Worm (Caenorhabditis elegans) whole organism, L2 larva: ENCODE results near the gene F37A8.2.
A peak's percentile ranks its signal among the peaks of the same experiment; 100 is the strongest.

Experiments
- F13H6.1 ChIP-seq: sonication (generic microtip); optimal IDR thresholded peaks from 2 replicates; lab custom pipeline; 2016; ENCODE audit warnings: missing genetic modification characterization, missing compliant biosample characterization
- R02D3.7 ChIP-seq: fragments of 150-350 bp; optimal IDR thresholded peaks from 2 replicates; lab custom pipeline; 2014; ENCODE audit warnings: missing biosample characterization, missing genetic modification characterization
- Y55F3AM.14 ChIP-seq: fragments of 200-800 bp; sonication (Bioruptor generic); optimal IDR thresholded peaks from 2 replicates; lab custom pipeline; 2018; ENCODE audit warnings: mild to moderate bottlenecking, missing genetic modification characterization, missing compliant biosample characterization
- ZK546.5 ChIP-seq: sonication (generic microtip); optimal IDR thresholded peaks from 2 replicates; lab custom pipeline; 2017; ENCODE audit warnings: missing biosample characterization, missing genetic modification characterization
- alr-1 ChIP-seq: fragments of 150-350 bp; optimal IDR thresholded peaks from 2 replicates; lab custom pipeline; 2014; ENCODE audit warnings: missing biosample characterization, missing genetic modification characterization
- blmp-1 ChIP-seq: sonication (generic microtip); optimal IDR thresholded peaks from 2 replicates; lab custom pipeline; 2017; ENCODE audit warnings: missing genetic modification characterization, mild to moderate bottlenecking, missing compliant biosample characterization, antibody characterized with exemption, moderate library complexity; ENCODE audit not compliant: insufficient read depth
- ceh-16 ChIP-seq: fragments of 150-350 bp; optimal IDR thresholded peaks from 2 replicates; lab custom pipeline; 2014; ENCODE audit warnings: missing biosample characterization, missing genetic modification characterization
- ceh-82 ChIP-seq: fragments of 150-350 bp; optimal IDR thresholded peaks from 2 replicates; lab custom pipeline; 2014; ENCODE audit warnings: missing biosample characterization, missing genetic modification characterization
- crh-2 ChIP-seq: sonication (generic microtip); optimal IDR thresholded peaks from 2 replicates; lab custom pipeline; 2017; ENCODE audit warnings: missing biosample characterization, missing genetic modification characterization
- dmd-4 ChIP-seq: sonication (generic microtip); optimal IDR thresholded peaks from 2 replicates; lab custom pipeline; 2017; ENCODE audit warnings: missing biosample characterization, missing genetic modification characterization
- elt-1 ChIP-seq: fragments of 150-350 bp; optimal IDR thresholded peaks from 2 replicates; lab custom pipeline; 2014; ENCODE audit warnings: missing biosample characterization, missing genetic modification characterization
- elt-3 ChIP-seq: sonication (generic microtip); optimal IDR thresholded peaks from 2 replicates; lab custom pipeline; 2017; ENCODE audit warnings: missing biosample characterization, missing genetic modification characterization
- fos-1 ChIP-seq: fragments of 150-350 bp; optimal IDR thresholded peaks from 2 replicates; lab custom pipeline; 2014; ENCODE audit warnings: missing biosample characterization, missing genetic modification characterization
- gmeb-1 ChIP-seq: fragments of 150-350 bp; optimal IDR thresholded peaks from 2 replicates; lab custom pipeline; 2014; ENCODE audit warnings: missing biosample characterization, missing genetic modification characterization
- lin-11 ChIP-seq: fragments of 150-350 bp; sonication (generic microtip); optimal IDR thresholded peaks from 2 replicates; lab custom pipeline; 2014; ENCODE audit warnings: missing biosample characterization, missing genetic modification characterization, inconsistent platforms, mixed read lengths
- lin-39 ChIP-seq: fragments of 150-350 bp; optimal IDR thresholded peaks from 2 replicates; lab custom pipeline; 2014; ENCODE audit warnings: missing biosample characterization, missing genetic modification reagents, missing genetic modification characterization
- lsy-2 ChIP-seq, 2 experiments: fragments of 150-350 bp in 1 of 2; sonication (generic microtip) in 1 of 2; optimal IDR thresholded peaks; 2 replicates each; lab custom pipeline; 2014 to 2017; ENCODE audit warnings: missing biosample characterization in 2 of 2, missing genetic modification characterization in 2 of 2
- mab-5 ChIP-seq: fragments of 150-350 bp; optimal IDR thresholded peaks from 2 replicates; lab custom pipeline; 2014; ENCODE audit warnings: missing biosample characterization, missing genetic modification characterization
- mbf-1 ChIP-seq: sonication (generic microtip); optimal IDR thresholded peaks from 2 replicates; lab custom pipeline; 2017; ENCODE audit warnings: missing biosample characterization, missing genetic modification characterization
- mdl-1 ChIP-seq, 2 experiments: fragments of 150-350 bp in 1 of 2; sonication (generic microtip) in 1 of 2; optimal IDR thresholded peaks; 2 replicates each; lab custom pipeline; 2017; ENCODE audit warnings: missing biosample characterization in 2 of 2, missing genetic modification characterization in 2 of 2
- nhr-10 ChIP-seq: sonication (generic microtip); optimal IDR thresholded peaks from 2 replicates; lab custom pipeline; 2017; ENCODE audit warnings: missing biosample characterization, missing genetic modification characterization
- nhr-12 ChIP-seq: fragments of 150-350 bp; optimal IDR thresholded peaks from 2 replicates; lab custom pipeline; 2014; ENCODE audit warnings: missing biosample characterization, missing genetic modification characterization
- nhr-21 ChIP-seq: fragments of 150-350 bp; optimal IDR thresholded peaks from 2 replicates; lab custom pipeline; 2014; ENCODE audit warnings: missing biosample characterization, missing genetic modification characterization
- nhr-23 ChIP-seq: fragments of 150-350 bp; optimal IDR thresholded peaks from 2 replicates; lab custom pipeline; 2014; ENCODE audit warnings: missing biosample characterization, missing genetic modification reagents, missing genetic modification characterization
- nhr-25 ChIP-seq: fragments of 150-350 bp; sonication (generic microtip); optimal IDR thresholded peaks from 3 replicates; lab custom pipeline; 2014; ENCODE audit warnings: missing biosample characterization, missing genetic modification characterization
- nhr-77 ChIP-seq: fragments of 150-350 bp; optimal IDR thresholded peaks from 2 replicates; lab custom pipeline; 2014; ENCODE audit warnings: missing biosample characterization, missing genetic modification characterization
- peb-1 ChIP-seq: fragments of 150-350 bp; optimal IDR thresholded peaks from 2 replicates; lab custom pipeline; 2014; ENCODE audit warnings: missing biosample characterization, missing genetic modification characterization
- sem-4 ChIP-seq: fragments of 150-350 bp; optimal IDR thresholded peaks from 2 replicates; lab custom pipeline; 2014; ENCODE audit warnings: missing biosample characterization, missing genetic modification reagents, missing genetic modification characterization
- skn-1 ChIP-seq: sonication (generic microtip); optimal IDR thresholded peaks from 2 replicates; lab custom pipeline; 2017; ENCODE audit warnings: missing biosample characterization, missing genetic modification characterization
- sma-9 ChIP-seq, 2 experiments: fragments of 150-350 bp in 1 of 2; sonication (generic microtip) in 1 of 2; optimal IDR thresholded peaks; 2 replicates each; lab custom pipeline; 2014 to 2016; ENCODE audit warnings: missing genetic modification characterization in 2 of 2, mild to moderate bottlenecking in 1 of 2, missing biosample characterization in 1 of 2, missing compliant biosample characterization in 1 of 2, missing genetic modification reagents in 1 of 2, moderate library complexity in 1 of 2
- unc-39 ChIP-seq: fragments of 150-350 bp; optimal IDR thresholded peaks from 2 replicates; lab custom pipeline; 2014; ENCODE audit warnings: missing biosample characterization, missing genetic modification characterization
- unc-55 ChIP-seq: fragments of 150-350 bp; sonication (generic microtip); optimal IDR thresholded peaks from 3 replicates; lab custom pipeline; 2014; ENCODE audit warnings: missing biosample characterization, missing genetic modification reagents, missing genetic modification characterization
- unc-62 ChIP-seq: fragments of 150-350 bp; optimal IDR thresholded peaks from 2 replicates; lab custom pipeline; 2014; ENCODE audit warnings: missing biosample characterization, missing genetic modification reagents, missing genetic modification characterization
- ztf-4 ChIP-seq: fragments of 150-350 bp; optimal IDR thresholded peaks from 2 replicates; lab custom pipeline; 2014; ENCODE audit warnings: missing biosample characterization, missing genetic modification characterization

Gene F37A8.2

DNA sequence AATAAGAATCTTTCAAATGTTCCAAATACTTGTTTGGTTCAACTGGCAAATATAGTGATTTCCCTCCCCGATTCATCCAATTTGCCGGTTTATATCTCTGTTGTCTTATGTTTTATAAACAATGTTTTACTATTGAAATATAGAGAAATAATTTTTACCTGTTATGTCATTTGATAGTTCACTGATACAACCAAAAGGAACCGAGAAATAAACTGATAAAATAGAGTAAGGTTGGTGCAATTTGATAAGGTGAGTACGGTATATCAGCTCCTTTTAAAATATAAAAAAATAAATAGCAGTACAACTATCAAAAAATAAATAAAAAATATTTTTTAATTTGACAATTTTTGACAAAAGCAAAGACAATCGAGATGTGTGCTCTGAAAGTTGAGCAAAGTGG, 4.5 kb downstream of the F37A8.2 start:
- TF ChIP-seq ztf-4: no peak
- no peak for TF ChIP-seq crh-2
- peak; percentile 15 for TF ChIP-seq fos-1 (tag; lab: Kevin White, UChicago)

DNA sequence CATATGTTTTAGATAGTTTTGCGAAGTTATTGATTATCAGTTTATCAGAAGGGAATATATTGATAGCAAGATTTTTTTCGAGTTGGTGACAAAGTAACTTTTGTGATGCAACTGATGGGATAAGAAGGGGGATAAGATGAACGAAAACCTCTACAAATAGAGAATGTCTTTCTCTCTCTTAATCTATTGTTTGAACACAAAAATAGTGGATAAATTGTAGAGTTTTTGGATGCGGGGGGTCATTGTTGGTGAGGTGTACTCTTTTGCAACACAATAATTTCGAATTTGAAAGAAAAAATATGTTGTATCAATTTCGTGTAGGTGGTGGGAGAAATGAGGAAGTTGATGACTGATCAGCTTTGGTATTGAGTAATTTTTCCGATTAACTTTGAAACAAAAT, 5.2 kb downstream of the F37A8.2 start, which contains the start of gene ZK1058.9:
Gene ZK1058.9 (minus strand): TSS at position 101 of the 400 bp plus-strand sequence.
- TF ChIP-seq sem-4 (tag; lab: Kevin White, UChicago) (no peak), blmp-1 (no peak), ZK546.5 (no peak), nhr-21 (tag; lab: Kevin White, UChicago) (no peak), ztf-4 (no peak), nhr-12 (tag; lab: Kevin White, UChicago) (no peak), nhr-77 (tag; lab: Kevin White, UChicago) (no peak), peb-1 (tag; lab: Kevin White, UChicago) (no peak), nhr-23 (tag; lab: Kevin White, UChicago) (no peak), unc-62 (GFP tag; lab: Kevin White, UChicago) (no peak), unc-55 (GFP tag; lab: Kevin White, UChicago) (no peak), elt-1 (tag; lab: Kevin White, UChicago) (no peak), lin-39 (tag; lab: Kevin White, UChicago) (no peak), mdl-1 (tag; optimal IDR thresholded peaks at IDR 0.05; lab: Kevin White, UChicago) (no peak), dmd-4 (no peak), alr-1 (no peak), ceh-16 (no peak), mab-5 (tag; lab: Kevin White, UChicago) (no peak), ceh-82 (tag; lab: Kevin White, UChicago) (no peak)

DNA sequence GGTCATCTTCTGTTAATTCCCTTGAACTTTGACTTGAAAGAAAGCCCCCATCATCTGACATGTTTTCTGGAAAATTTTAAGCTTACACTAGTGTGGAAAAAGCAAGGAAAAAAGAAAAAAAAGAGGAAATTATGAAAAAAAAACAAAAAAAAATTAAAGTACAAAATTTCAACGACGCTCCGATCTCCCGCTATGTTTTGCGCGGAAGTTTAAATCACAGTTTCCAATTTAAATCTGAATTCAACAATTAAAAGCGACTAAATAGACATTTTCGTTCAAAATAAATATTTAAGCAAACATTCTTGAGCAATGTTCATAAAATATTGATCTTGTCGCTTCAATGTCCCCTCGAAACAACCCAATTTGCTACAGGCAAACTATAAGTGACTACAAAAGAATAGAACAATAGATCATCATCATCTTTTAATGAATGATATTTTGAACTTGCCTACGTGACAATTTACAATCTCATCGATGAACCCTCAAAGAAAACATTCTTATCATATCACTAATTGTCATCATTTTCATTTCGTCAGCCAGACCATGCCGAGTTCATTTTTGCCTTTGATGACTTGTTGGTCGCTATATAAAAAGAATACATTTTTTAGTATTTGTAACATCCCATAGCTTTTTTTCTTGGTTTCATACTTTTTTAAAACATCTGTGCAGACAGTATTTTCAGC, 9.5 kb downstream of the F37A8.2 start, which contains the start of the genes metl-6 and nit-1:
Gene metl-6 (minus strand): TSS at position 66 of the 683 bp plus-strand sequence.
Gene nit-1 (plus strand): TSS at position 562 of the 683 bp plus-strand sequence.
- TF ChIP-seq unc-55 (GFP tag; lab: Kevin White, UChicago) (peak; percentile 37), R02D3.7 (no peak), skn-1 (tag; lab: Kevin White, UChicago) (peak; percentile 91), fos-1 (tag; lab: Kevin White, UChicago) (peak; percentile 36), nhr-21 (tag; lab: Kevin White, UChicago) (peak; percentile 8), gmeb-1 (tag; lab: Kevin White, UChicago) (peak; percentile 76), sma-9 (GFP tag; optimal IDR thresholded peaks at IDR 0.05; lab: Kevin White, UChicago) (peak; percentile 39), sma-9 (tag; optimal IDR thresholded peaks at IDR 0.05; lab: Kevin White, UChicago) (no peak), lsy-2 (tag; optimal IDR thresholded peaks at IDR 0.05; lab: Kevin White, UChicago) (peak in 1 of 2 experiments; percentile 32), nhr-12 (tag; lab: Kevin White, UChicago) (no peak), dmd-4 (no peak)

DNA sequence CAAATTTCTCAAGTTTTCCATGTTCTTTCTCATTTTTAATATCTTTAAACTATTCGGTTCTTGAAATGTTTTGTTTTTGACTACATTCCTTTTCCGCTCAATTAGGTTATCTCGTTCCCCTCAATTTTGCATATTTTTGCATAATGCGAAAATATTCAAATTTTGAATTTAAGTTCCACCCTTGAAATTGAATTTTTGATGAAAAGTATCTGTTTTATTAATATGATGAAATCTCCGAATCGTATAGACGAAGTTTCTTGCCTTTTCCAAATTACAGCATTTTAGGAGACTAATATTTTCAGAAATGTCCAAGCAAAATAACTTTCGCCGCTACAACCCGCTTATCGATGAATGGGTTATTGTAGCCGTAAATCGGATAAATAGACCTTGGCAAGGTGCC, 12.8 kb downstream of the F37A8.2 start, which contains the start of gene ZK1058.3:
Gene ZK1058.3 (plus strand): TSS at position 301 of the 400 bp plus-strand sequence.
- TF ChIP-seq unc-39 (tag; lab: Kevin White, UChicago): no peak
- TF ChIP-seq lin-11 (tag; lab: Kevin White, UChicago): no peak
- no peak for TF ChIP-seq ztf-4
- no peak for TF ChIP-seq Y55F3AM.14 (GFP tag; lab: Kevin White, UChicago)
- no peak for TF ChIP-seq sma-9 (GFP tag; optimal IDR thresholded peaks at IDR 0.05; lab: Kevin White, UChicago)
- TF ChIP-seq sma-9 (tag; optimal IDR thresholded peaks at IDR 0.05; lab: Kevin White, UChicago): no peak
- no peak for TF ChIP-seq elt-1 (tag; lab: Kevin White, UChicago)
- no peak for TF ChIP-seq mab-5 (tag; lab: Kevin White, UChicago)
- TF ChIP-seq fos-1 (tag; lab: Kevin White, UChicago): no peak
- no peak for TF ChIP-seq mbf-1 (tag; lab: Kevin White, UChicago)
- TF ChIP-seq blmp-1: no peak
- no peak for TF ChIP-seq elt-3
- no peak for TF ChIP-seq sem-4 (tag; lab: Kevin White, UChicago)
- no peak for TF ChIP-seq ZK546.5
- TF ChIP-seq R02D3.7: no peak
- TF ChIP-seq nhr-21 (tag; lab: Kevin White, UChicago): no peak
- TF ChIP-seq nhr-10: no peak
- no peak for TF ChIP-seq F13H6.1 (tag; lab: Kevin White, UChicago)
- TF ChIP-seq nhr-25 (tag; lab: Kevin White, UChicago): no peak
- no peak for TF ChIP-seq lin-39 (tag; lab: Kevin White, UChicago)
